Worm (Caenorhabditis elegans): ENCODE data around the gene sri-6.

ce11 chrV:13170497-13170896, 15.0 kb upstream of the sri-6 start:
- TF ChIP-seq hmbx-1 (tag; optimal IDR thresholded peaks at IDR 0.05) (no peak), flt-1 (GFP tag; IDR thresholded peaks at IDR 0.05) (no peak), ama-1 (optimal IDR thresholded peaks at IDR 0.05) (no peak), hmg-4 (GFP tag; optimal IDR thresholded peaks at IDR 0.05) (no peak), tra-4 (tag; optimal IDR thresholded peaks at IDR 0.05) (no peak), hnd-1 (tag; optimal IDR thresholded peaks at IDR 0.05) (no peak)

Measured in whole organism, early embryonic.